Fruit fly (Drosophila melanogaster): ENCODE measurements around the gene Trmt61.

The Trmt61 gene

DNA sequence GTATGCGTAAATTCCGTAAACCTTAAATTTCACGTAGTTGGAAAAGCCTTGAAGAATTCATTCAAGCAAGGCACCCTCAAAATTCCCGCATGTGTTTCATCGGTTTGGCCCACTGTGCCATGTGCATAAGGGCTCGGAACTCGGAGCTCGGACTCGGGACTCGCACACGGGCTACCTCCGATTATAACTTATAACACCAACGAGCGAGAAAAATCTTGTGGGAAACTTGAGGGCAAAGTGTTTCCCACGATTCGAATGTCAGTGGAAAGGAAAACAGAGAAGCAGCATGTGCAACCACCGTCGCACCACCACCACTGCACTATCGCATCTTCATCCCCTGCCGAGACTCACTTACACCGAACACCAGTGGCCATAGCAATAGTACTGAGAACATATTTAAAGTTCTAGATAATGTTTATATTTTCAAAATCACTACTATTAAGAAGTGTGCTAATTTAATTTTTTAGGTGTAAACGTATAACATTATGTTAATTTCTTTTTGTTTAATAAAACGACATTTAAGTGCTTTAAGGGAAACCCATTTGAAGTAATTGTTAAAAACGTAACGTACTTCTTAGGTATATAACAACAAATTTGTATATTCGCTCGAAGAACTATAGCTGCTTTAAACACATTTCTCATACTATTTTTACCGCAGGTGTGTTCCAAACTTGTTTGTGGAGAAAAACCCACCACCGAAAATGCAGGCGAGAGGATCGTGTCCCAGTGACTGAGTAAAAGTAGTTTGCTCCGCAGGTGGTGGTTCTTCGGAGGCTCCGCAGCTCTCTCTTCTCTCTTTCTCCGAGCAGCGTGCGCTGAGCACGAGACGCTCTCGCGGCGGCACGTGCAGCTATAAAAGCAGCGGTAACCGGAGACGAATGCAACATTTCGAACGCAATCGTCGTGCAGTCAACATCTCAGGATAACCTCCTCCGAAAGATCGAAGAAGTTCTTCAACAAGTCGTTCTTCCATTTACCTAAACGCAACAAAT lies 22.8 kb upstream of the Trmt61 start (continued):
- no peak for TF ChIP-seq Poxn (GFP tag; IDR thresholded peaks at IDR 0.05)
- TF ChIP-seq Atf3 (GFP tag; optimal IDR thresholded peaks at IDR 0.05) = peak; percentile 77
- TF ChIP-seq CG10565 (GFP tag; optimal IDR thresholded peaks at IDR 0.05) = peak; percentile 17
- TF ChIP-seq Rfx (GFP tag; IDR thresholded peaks at IDR 0.05) = no peak
- TF ChIP-seq B-H2 (GFP tag; optimal IDR thresholded peaks at IDR 0.05) = no peak
- 0 out of 2 replicates have a peak, but pooled peaks have one; percentile 53 for TF ChIP-seq sim (GFP tag; IDR thresholded peaks at IDR 0.05)
- TF ChIP-seq nau (GFP tag; optimal IDR thresholded peaks at IDR 0.05) = peak; percentile 78
- TF ChIP-seq CG18476 (GFP tag; optimal IDR thresholded peaks at IDR 0.05) = peak; percentile 87
- no peak for TF ChIP-seq CG11456 (GFP tag; IDR thresholded peaks at IDR 0.05)
- peak; percentile 40 for TF ChIP-seq Ets97D (GFP tag; optimal IDR thresholded peaks at IDR 0.05)
- TF ChIP-seq Doc2 (GFP tag; IDR thresholded peaks at IDR 0.05) = no peak
- peak; percentile 96 for TF ChIP-seq CG10267 (tag; optimal IDR thresholded peaks at IDR 0.05)
- TF ChIP-seq CG1792 (GFP tag; optimal IDR thresholded peaks at IDR 0.05) = peak; percentile 51
- peak; percentile 77 for TF ChIP-seq bab2 (GFP tag; optimal IDR thresholded peaks at IDR 0.05)
- TF ChIP-seq Optix (GFP tag; IDR thresholded peaks at IDR 0.05) = no peak
- no peak for TF ChIP-seq emc (GFP tag; optimal IDR thresholded peaks at IDR 0.05)
- TF ChIP-seq p53 (GFP tag; optimal IDR thresholded peaks at IDR 0.05) = no peak
- TF ChIP-seq run (tag; optimal IDR thresholded peaks at IDR 0.05) = peak; percentile 61
- peak; percentile 19 for TF ChIP-seq pho (GFP tag; optimal IDR thresholded peaks at IDR 0.05)
- no peak for TF ChIP-seq Dbx (GFP tag; IDR thresholded peaks at IDR 0.05)
- TF ChIP-seq Bdp1 (GFP tag; optimal IDR thresholded peaks at IDR 0.05) = peak; percentile 34
- peak; percentile 63; the same call in 1 of the 2 replicates for TF ChIP-seq gt (GFP tag; IDR thresholded peaks at IDR 0.05)
- TF ChIP-seq CG30020 (tag; optimal IDR thresholded peaks at IDR 0.05) = peak; percentile 88
- TF ChIP-seq scrt (GFP tag; optimal IDR thresholded peaks at IDR 0.05) = peak; percentile 36
- peak; percentile 50; the same call in 1 of the 2 replicates for TF ChIP-seq ssp (GFP tag; IDR thresholded peaks at IDR 0.05)
- 0 out of 2 replicates have a peak, but pooled peaks have one; percentile 35 for TF ChIP-seq sens-2 (GFP tag; IDR thresholded peaks at IDR 0.05)
- TF ChIP-seq Bteb2 (GFP tag; optimal IDR thresholded peaks at IDR 0.05) = no peak
- peak; percentile 79 for TF ChIP-seq CG12659 (GFP tag; optimal IDR thresholded peaks at IDR 0.05)
- no peak for TF ChIP-seq CG14050 (GFP tag; IDR thresholded peaks at IDR 0.05)

DNA sequence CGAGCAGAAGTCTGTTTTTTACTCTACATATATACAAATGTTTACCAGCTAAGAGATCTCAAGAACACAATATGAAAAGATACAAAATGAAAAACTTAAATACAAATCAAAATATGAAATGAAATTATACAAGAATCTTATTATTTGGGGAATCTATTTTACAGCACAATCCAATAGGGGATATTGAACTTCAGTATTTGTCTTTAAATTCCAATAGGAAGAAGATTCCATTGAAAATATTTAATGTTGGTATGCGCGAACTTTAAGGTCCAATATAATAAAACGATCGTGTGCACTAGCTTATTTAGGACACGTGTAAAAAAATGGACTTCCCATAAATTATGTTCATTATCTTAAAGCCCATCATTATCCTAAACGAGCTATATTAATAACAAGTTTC lies 21.4 kb upstream of the Trmt61 start:
- TF ChIP-seq insv (GFP tag; optimal IDR thresholded peaks at IDR 0.05) = peak in 1 of 2 experiments; percentile 51
- peak; percentile 75 for TF ChIP-seq Elba2 (GFP tag; optimal IDR thresholded peaks at IDR 0.05)
- no peak for TF ChIP-seq CG7372 (GFP tag; IDR thresholded peaks at IDR 0.05)
- TF ChIP-seq Bgb (GFP tag; IDR thresholded peaks at IDR 0.05; ENCODE audit: partially characterized antibody) = no peak
- no peak for TF ChIP-seq CG33557 (GFP tag; optimal IDR thresholded peaks at IDR 0.05)
- TF ChIP-seq pros (GFP tag; optimal IDR thresholded peaks at IDR 0.05) = no peak

DNA sequence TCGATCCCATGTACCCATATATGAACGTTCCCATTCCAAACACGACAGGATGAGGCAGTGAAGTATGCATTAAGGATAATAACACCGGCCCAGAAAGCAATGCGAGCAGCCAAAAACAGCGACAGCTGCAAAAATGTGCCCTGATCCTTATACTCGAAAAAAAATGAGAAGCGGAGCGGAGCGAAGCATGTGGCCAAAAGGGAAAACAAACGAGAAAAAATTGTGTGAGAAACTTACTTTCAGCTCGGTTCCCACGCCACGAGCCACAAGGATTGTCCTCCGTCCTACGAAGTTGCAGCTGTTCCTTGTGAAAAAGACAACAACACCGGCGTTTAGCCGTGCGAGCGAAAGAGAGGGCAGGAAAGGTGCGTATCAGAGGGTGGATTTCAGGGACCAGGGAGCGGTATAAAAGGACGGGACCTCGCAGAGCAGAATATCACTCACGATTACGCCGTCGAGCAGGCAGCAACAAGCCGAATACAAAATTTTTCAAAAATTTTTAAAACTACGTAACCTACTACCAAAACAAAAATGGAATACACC lies 19.4 kb upstream of the Trmt61 start:
- TF ChIP-seq TFAM (GFP tag; optimal IDR thresholded peaks at IDR 0.05) = no peak
- no peak for TF ChIP-seq CG4854 (GFP tag; optimal IDR thresholded peaks at IDR 0.05)
- peak; percentile 78 for TF ChIP-seq sqz (GFP tag; optimal IDR thresholded peaks at IDR 0.05)
- no peak for TF ChIP-seq Opbp (GFP tag; IDR thresholded peaks at IDR 0.05; ENCODE audit: partially characterized antibody)
- TF ChIP-seq crp (GFP tag; optimal IDR thresholded peaks at IDR 0.05) = peak in 1 of 2 experiments; percentile 10
- no peak for TF ChIP-seq CG4404 (GFP tag; IDR thresholded peaks at IDR 0.05)
- TF ChIP-seq rib (GFP tag; IDR thresholded peaks at IDR 0.05) = no peak
- TF ChIP-seq Oli (tag; optimal IDR thresholded peaks at IDR 0.05) = no peak
- TF ChIP-seq CG10274 (GFP tag; optimal IDR thresholded peaks at IDR 0.05) = no peak
- no peak for TF ChIP-seq CG3281 (GFP tag; optimal IDR thresholded peaks at IDR 0.05)
- TF ChIP-seq Kr (GFP tag; optimal IDR thresholded peaks at IDR 0.05) = peak; percentile 73
- no peak for TF ChIP-seq CG3847 (GFP tag; IDR thresholded peaks at IDR 0.05)
- no peak for TF ChIP-seq gsb (GFP tag; IDR thresholded peaks at IDR 0.05)
- TF ChIP-seq dati (GFP tag; IDR thresholded peaks at IDR 0.05) = no peak
